Worm (Caenorhabditis elegans) whole organism, mixed stage, embryonic: ENCODE measurements around the gene nhr-79.

Source experiments
- ces-1 ChIP-seq: fragments of 150-350 bp; optimal IDR thresholded peaks from 2 replicates; lab custom pipeline; 2014; ENCODE audit warnings: missing biosample characterization, missing genetic modification reagents, missing genetic modification characterization
- elt-1 ChIP-seq: sonication (generic microtip); optimal IDR thresholded peaks from 2 replicates; lab custom pipeline; 2017; ENCODE audit warnings: missing genetic modification characterization, mild to moderate bottlenecking, missing compliant biosample characterization, antibody characterized with exemption, moderate library complexity, borderline replicate concordance; ENCODE audit not compliant: insufficient read depth
- elt-3 ChIP-seq: fragments of 150-350 bp; optimal IDR thresholded peaks from 2 replicates; lab custom pipeline; 2014; ENCODE audit warnings: missing biosample characterization, missing genetic modification characterization
- lin-32 ChIP-seq: fragments of 200-800 bp; sonication (Bioruptor generic); optimal IDR thresholded peaks from 2 replicates; lab custom pipeline; 2018; ENCODE audit warnings: mild to moderate bottlenecking, missing genetic modification characterization, missing compliant biosample characterization
- nhr-12 ChIP-seq: fragments of 150-350 bp; optimal IDR thresholded peaks from 2 replicates; lab custom pipeline; 2014; ENCODE audit warnings: missing biosample characterization, missing genetic modification characterization
- nhr-237 ChIP-seq: fragments of 150-350 bp; optimal IDR thresholded peaks from 2 replicates; lab custom pipeline; 2014; ENCODE audit warnings: missing biosample characterization, missing genetic modification characterization
- nhr-28 ChIP-seq: fragments of 150-350 bp; optimal IDR thresholded peaks from 2 replicates; lab custom pipeline; 2014; ENCODE audit warnings: missing biosample characterization, missing genetic modification characterization
- nhr-76 ChIP-seq: sonication (generic microtip); optimal IDR thresholded peaks from 2 replicates; lab custom pipeline; 2017; ENCODE audit warnings: missing biosample characterization, missing genetic modification characterization
- pha-4 ChIP-seq: fragments of 150-350 bp; optimal IDR thresholded peaks from 2 replicates; lab custom pipeline; 2018; ENCODE audit warnings: missing biosample characterization, missing genetic modification reagents, missing genetic modification characterization
- snpc-4 ChIP-seq: fragments of 150-350 bp; optimal IDR thresholded peaks from 2 replicates; lab custom pipeline; 2014; ENCODE audit warnings: missing biosample characterization, missing genetic modification characterization
- ztf-11 ChIP-seq: fragments of 150-350 bp; optimal IDR thresholded peaks from 2 replicates; lab custom pipeline; 2014; ENCODE audit warnings: missing biosample characterization, missing genetic modification characterization

ce11 chrV:19203299-19203698 lies 8.4 kb downstream of the nhr-79 start, which contains the start of gene Y39B6A.1:
- TF ChIP-seq elt-3 (tag; lab: Kevin White, UChicago) (no peak), snpc-4 (tag; lab: Kevin White, UChicago) (no peak), nhr-237 (no peak), nhr-12 (tag; lab: Kevin White, UChicago) (no peak), nhr-28 (tag; lab: Kevin White, UChicago) (no peak), pha-4 (no peak), ces-1 (GFP tag; lab: Kevin White, UChicago) (no peak), elt-1 (tag; lab: Kevin White, UChicago) (no peak), ztf-11 (tag; lab: Kevin White, UChicago) (no peak), lin-32 (GFP tag; lab: Kevin White, UChicago) (no peak), nhr-76 (tag; lab: Kevin White, UChicago) (no peak)
